Worm (Caenorhabditis elegans) whole organism, L2 larva: Measurements from ENCODE around the gene slc-9B.1.
A peak's percentile ranks its signal among the peaks of the same experiment; 100 is the strongest.

Experiments used
- C34F6.9 ChIP-seq: fragments of 150-350 bp; optimal IDR thresholded peaks from 2 replicates; lab custom pipeline; 2014; ENCODE audit warnings: missing biosample characterization, missing genetic modification characterization
- F13H6.1 ChIP-seq: sonication (generic microtip); optimal IDR thresholded peaks from 2 replicates; lab custom pipeline; 2016; ENCODE audit warnings: missing genetic modification characterization, missing compliant biosample characterization
- R02D3.7 ChIP-seq: fragments of 150-350 bp; optimal IDR thresholded peaks from 2 replicates; lab custom pipeline; 2014; ENCODE audit warnings: missing biosample characterization, missing genetic modification characterization
- Y55F3AM.14 ChIP-seq: fragments of 200-800 bp; sonication (Bioruptor generic); optimal IDR thresholded peaks from 2 replicates; lab custom pipeline; 2018; ENCODE audit warnings: mild to moderate bottlenecking, missing genetic modification characterization, missing compliant biosample characterization
- alr-1 ChIP-seq: fragments of 150-350 bp; optimal IDR thresholded peaks from 2 replicates; lab custom pipeline; 2014; ENCODE audit warnings: missing biosample characterization, missing genetic modification characterization
- aly-2 ChIP-seq: fragments of 150-350 bp; optimal IDR thresholded peaks from 2 replicates; lab custom pipeline; 2014; ENCODE audit warnings: missing biosample characterization, missing genetic modification characterization
- blmp-1 ChIP-seq: sonication (generic microtip); optimal IDR thresholded peaks from 2 replicates; lab custom pipeline; 2017; ENCODE audit warnings: missing genetic modification characterization, mild to moderate bottlenecking, missing compliant biosample characterization, antibody characterized with exemption, moderate library complexity; ENCODE audit not compliant: insufficient read depth
- ceh-16 ChIP-seq: fragments of 150-350 bp; optimal IDR thresholded peaks from 2 replicates; lab custom pipeline; 2014; ENCODE audit warnings: missing biosample characterization, missing genetic modification characterization
- ceh-82 ChIP-seq: fragments of 150-350 bp; optimal IDR thresholded peaks from 2 replicates; lab custom pipeline; 2014; ENCODE audit warnings: missing biosample characterization, missing genetic modification characterization
- crh-2 ChIP-seq: sonication (generic microtip); optimal IDR thresholded peaks from 2 replicates; lab custom pipeline; 2017; ENCODE audit warnings: missing biosample characterization, missing genetic modification characterization
- dmd-4 ChIP-seq: sonication (generic microtip); optimal IDR thresholded peaks from 2 replicates; lab custom pipeline; 2017; ENCODE audit warnings: missing biosample characterization, missing genetic modification characterization
- egl-27 ChIP-seq: sonication (generic microtip); optimal IDR thresholded peaks from 3 replicates; lab custom pipeline; 2017; ENCODE audit warnings: missing biosample characterization, missing genetic modification reagents, missing genetic modification characterization
- elt-1 ChIP-seq: fragments of 150-350 bp; optimal IDR thresholded peaks from 2 replicates; lab custom pipeline; 2014; ENCODE audit warnings: missing biosample characterization, missing genetic modification characterization
- fos-1 ChIP-seq: fragments of 150-350 bp; optimal IDR thresholded peaks from 2 replicates; lab custom pipeline; 2014; ENCODE audit warnings: missing biosample characterization, missing genetic modification characterization
- gmeb-1 ChIP-seq: fragments of 150-350 bp; optimal IDR thresholded peaks from 2 replicates; lab custom pipeline; 2014; ENCODE audit warnings: missing biosample characterization, missing genetic modification characterization
- lin-11 ChIP-seq: fragments of 150-350 bp; sonication (generic microtip); optimal IDR thresholded peaks from 2 replicates; lab custom pipeline; 2014; ENCODE audit warnings: missing biosample characterization, missing genetic modification characterization, inconsistent platforms, mixed read lengths
- lin-13 ChIP-seq: fragments of 150-350 bp; optimal IDR thresholded peaks from 2 replicates; lab custom pipeline; 2014; ENCODE audit warnings: missing biosample characterization, missing genetic modification reagents, missing genetic modification characterization
- mab-5 ChIP-seq: fragments of 150-350 bp; optimal IDR thresholded peaks from 2 replicates; lab custom pipeline; 2014; ENCODE audit warnings: missing biosample characterization, missing genetic modification characterization
- mbf-1 ChIP-seq: sonication (generic microtip); optimal IDR thresholded peaks from 2 replicates; lab custom pipeline; 2017; ENCODE audit warnings: missing biosample characterization, missing genetic modification characterization
- mdl-1 ChIP-seq, 2 experiments: fragments of 150-350 bp in 1 of 2; sonication (generic microtip) in 1 of 2; optimal IDR thresholded peaks; 2 replicates each; lab custom pipeline; 2017; ENCODE audit warnings: missing biosample characterization in 2 of 2, missing genetic modification characterization in 2 of 2
- nhr-10 ChIP-seq: sonication (generic microtip); optimal IDR thresholded peaks from 2 replicates; lab custom pipeline; 2017; ENCODE audit warnings: missing biosample characterization, missing genetic modification characterization
- nhr-11 ChIP-seq: fragments of 150-350 bp; optimal IDR thresholded peaks from 2 replicates; lab custom pipeline; 2014; ENCODE audit warnings: missing biosample characterization, missing genetic modification characterization
- nhr-12 ChIP-seq: fragments of 150-350 bp; optimal IDR thresholded peaks from 2 replicates; lab custom pipeline; 2014; ENCODE audit warnings: missing biosample characterization, missing genetic modification characterization
- nhr-129 ChIP-seq: fragments of 150-350 bp; optimal IDR thresholded peaks from 2 replicates; lab custom pipeline; 2014; ENCODE audit warnings: missing biosample characterization, missing genetic modification characterization
- nhr-21 ChIP-seq: fragments of 150-350 bp; optimal IDR thresholded peaks from 2 replicates; lab custom pipeline; 2014; ENCODE audit warnings: missing biosample characterization, missing genetic modification characterization
- nhr-23 ChIP-seq: fragments of 150-350 bp; optimal IDR thresholded peaks from 2 replicates; lab custom pipeline; 2014; ENCODE audit warnings: missing biosample characterization, missing genetic modification reagents, missing genetic modification characterization
- nhr-237 ChIP-seq: fragments of 150-350 bp; optimal IDR thresholded peaks from 2 replicates; lab custom pipeline; 2014; ENCODE audit warnings: missing biosample characterization, missing genetic modification characterization
- nhr-25 ChIP-seq: fragments of 150-350 bp; sonication (generic microtip); optimal IDR thresholded peaks from 3 replicates; lab custom pipeline; 2014; ENCODE audit warnings: missing biosample characterization, missing genetic modification characterization
- nhr-6 ChIP-seq: fragments of 150-350 bp; optimal IDR thresholded peaks from 2 replicates; lab custom pipeline; 2014; ENCODE audit warnings: missing biosample characterization, missing genetic modification characterization
- nhr-77 ChIP-seq: fragments of 150-350 bp; optimal IDR thresholded peaks from 2 replicates; lab custom pipeline; 2014; ENCODE audit warnings: missing biosample characterization, missing genetic modification characterization
- peb-1 ChIP-seq: fragments of 150-350 bp; optimal IDR thresholded peaks from 2 replicates; lab custom pipeline; 2014; ENCODE audit warnings: missing biosample characterization, missing genetic modification characterization
- sem-4 ChIP-seq: fragments of 150-350 bp; optimal IDR thresholded peaks from 2 replicates; lab custom pipeline; 2014; ENCODE audit warnings: missing biosample characterization, missing genetic modification reagents, missing genetic modification characterization
- skn-1 ChIP-seq: sonication (generic microtip); optimal IDR thresholded peaks from 2 replicates; lab custom pipeline; 2017; ENCODE audit warnings: missing biosample characterization, missing genetic modification characterization
- sma-3 ChIP-seq: sonication (generic microtip); optimal IDR thresholded peaks from 2 replicates; lab custom pipeline; 2016; ENCODE audit warnings: missing genetic modification reagents, missing genetic modification characterization, missing compliant biosample characterization
- sma-9 ChIP-seq, 2 experiments: fragments of 150-350 bp in 1 of 2; sonication (generic microtip) in 1 of 2; optimal IDR thresholded peaks; 2 replicates each; lab custom pipeline; 2014 to 2016; ENCODE audit warnings: missing genetic modification characterization in 2 of 2, mild to moderate bottlenecking in 1 of 2, missing biosample characterization in 1 of 2, missing compliant biosample characterization in 1 of 2, missing genetic modification reagents in 1 of 2, moderate library complexity in 1 of 2
- snpc-4 ChIP-seq: fragments of 150-350 bp; optimal IDR thresholded peaks from 2 replicates; lab custom pipeline; 2014; ENCODE audit warnings: missing biosample characterization, missing genetic modification characterization
- unc-39 ChIP-seq: fragments of 150-350 bp; optimal IDR thresholded peaks from 2 replicates; lab custom pipeline; 2014; ENCODE audit warnings: missing biosample characterization, missing genetic modification characterization
- zag-1 ChIP-seq: fragments of 150-350 bp; optimal IDR thresholded peaks from 2 replicates; lab custom pipeline; 2014; ENCODE audit warnings: missing biosample characterization, missing genetic modification characterization
- ztf-11 ChIP-seq: sonication (generic microtip); optimal IDR thresholded peaks from 2 replicates; lab custom pipeline; 2017; ENCODE audit warnings: missing biosample characterization, missing genetic modification characterization
- ztf-4 ChIP-seq: fragments of 150-350 bp; optimal IDR thresholded peaks from 2 replicates; lab custom pipeline; 2014; ENCODE audit warnings: missing biosample characterization, missing genetic modification characterization

slc-9B.1 gene

ce11 chrX:10318437-10318836 is 39.0 kb downstream of the slc-9B.1 start:
- no peak for TF ChIP-seq Y55F3AM.14 (GFP tag; lab: Kevin White, UChicago)
- TF ChIP-seq lin-13, result no peak
- no peak for TF ChIP-seq mdl-1 (tag; optimal IDR thresholded peaks at IDR 0.05; lab: Kevin White, UChicago)
- no peak for TF ChIP-seq blmp-1
- no peak for TF ChIP-seq dmd-4 (tag; lab: Kevin White, UChicago)
- TF ChIP-seq ceh-16 (tag; lab: Kevin White, UChicago), result no peak
- no peak for TF ChIP-seq skn-1 (tag; lab: Kevin White, UChicago)
- no peak for TF ChIP-seq nhr-21 (tag; lab: Kevin White, UChicago)
- no peak for TF ChIP-seq lin-11 (tag; lab: Kevin White, UChicago)
- no peak for TF ChIP-seq sma-9 (GFP tag; optimal IDR thresholded peaks at IDR 0.05; lab: Kevin White, UChicago)
- no peak for TF ChIP-seq sma-9 (tag; optimal IDR thresholded peaks at IDR 0.05; lab: Kevin White, UChicago)
- no peak for TF ChIP-seq nhr-237 (tag; lab: Kevin White, UChicago)
- no peak for TF ChIP-seq ztf-4

DNA sequence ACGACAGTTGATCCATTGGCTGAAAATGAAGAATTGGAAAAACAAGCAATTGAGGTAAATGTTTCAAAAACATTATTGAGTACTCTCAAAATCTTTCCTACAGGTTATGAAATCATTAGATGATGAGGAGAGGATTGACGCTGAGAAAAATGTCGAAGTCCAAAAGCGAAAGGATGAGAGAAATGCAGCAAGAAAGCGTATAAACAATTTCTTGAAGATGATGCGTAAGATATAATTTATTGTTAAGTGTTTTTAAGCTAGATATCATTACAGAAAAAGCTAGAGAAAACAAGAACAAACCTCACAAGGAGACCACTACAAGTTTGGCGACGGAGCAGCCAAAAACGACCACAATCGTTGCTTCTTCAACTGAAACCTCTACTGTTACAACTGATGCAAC is 40.3 kb downstream of the slc-9B.1 start:
- no peak for TF ChIP-seq alr-1 (tag; lab: Kevin White, UChicago)
- TF ChIP-seq nhr-129 (tag; lab: Kevin White, UChicago), result no peak
- TF ChIP-seq dmd-4 (tag; lab: Kevin White, UChicago), result no peak
- TF ChIP-seq skn-1 (tag; lab: Kevin White, UChicago), result no peak
- no peak for TF ChIP-seq sma-9 (GFP tag; optimal IDR thresholded peaks at IDR 0.05; lab: Kevin White, UChicago)
- TF ChIP-seq sma-9 (tag; optimal IDR thresholded peaks at IDR 0.05; lab: Kevin White, UChicago), result no peak
- TF ChIP-seq R02D3.7, result no peak
- TF ChIP-seq peb-1 (tag; lab: Kevin White, UChicago), result no peak
- no peak for TF ChIP-seq sma-3 (GFP tag; lab: Kevin White, UChicago)
- no peak for TF ChIP-seq snpc-4 (tag; lab: Kevin White, UChicago)
- TF ChIP-seq nhr-10 (tag; lab: Kevin White, UChicago), result no peak
- TF ChIP-seq nhr-77 (tag; lab: Kevin White, UChicago), result no peak
- TF ChIP-seq mab-5 (tag; lab: Kevin White, UChicago), result no peak
- TF ChIP-seq ceh-16 (tag; lab: Kevin White, UChicago), result no peak
- no peak for TF ChIP-seq nhr-12 (tag; lab: Kevin White, UChicago)
- no peak for TF ChIP-seq sem-4 (tag; lab: Kevin White, UChicago)
- TF ChIP-seq nhr-23 (tag; lab: Kevin White, UChicago), result no peak

DNA sequence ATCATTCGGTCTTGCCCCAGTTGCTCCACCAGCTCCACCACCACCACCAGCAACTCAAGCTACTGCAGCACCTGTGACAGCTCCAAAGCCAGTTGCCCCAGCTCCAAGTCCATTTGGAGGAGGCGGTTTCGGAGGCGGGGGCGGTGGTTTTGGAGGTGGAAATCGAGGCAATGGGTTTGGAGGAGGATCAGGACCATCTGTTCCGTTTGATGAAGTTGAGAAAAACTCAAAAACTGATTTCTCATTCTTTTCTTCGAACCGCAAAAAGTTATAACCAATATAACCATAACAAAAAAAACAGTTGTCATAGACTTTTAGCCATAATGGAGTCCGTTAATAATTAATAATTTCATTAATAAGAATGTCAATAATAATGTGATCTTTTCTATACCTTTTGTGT is 42.0 kb downstream of the slc-9B.1 start:
- TF ChIP-seq ceh-82 (tag; lab: Kevin White, UChicago) (no peak), ztf-11 (tag; lab: Kevin White, UChicago) (no peak), mab-5 (tag; lab: Kevin White, UChicago) (no peak), fos-1 (no peak), C34F6.9 (tag; lab: Kevin White, UChicago) (no peak), snpc-4 (tag; lab: Kevin White, UChicago) (no peak), sma-9 (GFP tag; optimal IDR thresholded peaks at IDR 0.05; lab: Kevin White, UChicago) (no peak), sma-9 (tag; optimal IDR thresholded peaks at IDR 0.05; lab: Kevin White, UChicago) (no peak)

DNA sequence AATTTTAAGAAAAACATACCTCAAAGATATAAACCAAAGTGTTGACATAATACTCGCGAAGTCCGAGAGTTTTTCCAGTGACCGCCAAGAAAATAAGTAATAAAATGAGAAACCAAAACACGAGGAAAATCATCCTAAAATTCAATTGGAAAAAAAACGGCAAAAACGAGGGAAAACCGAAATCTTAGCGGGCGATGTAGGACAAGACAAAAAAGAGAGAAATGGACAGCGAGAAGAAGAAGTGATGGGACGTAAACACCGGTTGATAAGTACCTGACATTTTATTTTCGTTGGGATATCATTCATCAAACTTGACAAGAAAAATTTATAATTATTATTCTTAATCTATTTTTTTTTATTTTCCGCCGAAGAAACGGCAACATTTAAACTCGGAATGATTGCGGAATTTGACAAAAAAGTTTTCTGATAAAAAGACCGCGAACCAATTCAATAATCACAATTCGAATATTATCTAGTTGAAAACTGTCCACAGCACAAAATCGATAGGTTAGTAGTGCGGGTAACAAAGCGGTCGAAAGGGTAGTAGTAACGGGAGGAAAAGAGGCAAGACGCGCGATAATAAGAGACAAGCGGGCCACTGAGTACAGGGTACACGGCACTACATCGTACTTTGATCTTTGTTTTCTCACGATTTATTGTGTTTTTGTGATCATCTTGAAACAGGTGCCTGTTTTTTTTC is 48.1 kb downstream of the slc-9B.1 start, which contains the start of gene acl-5:
Gene acl-5, minus strand, starts transcription at position 134 of the 700 bp plus-strand sequence.
- TF ChIP-seq unc-39 (tag; lab: Kevin White, UChicago), result no peak
- no peak for TF ChIP-seq mbf-1
- no peak for TF ChIP-seq nhr-21 (tag; lab: Kevin White, UChicago)
- no peak for TF ChIP-seq alr-1 (tag; lab: Kevin White, UChicago)
- no peak for TF ChIP-seq blmp-1
- no peak for TF ChIP-seq Y55F3AM.14 (GFP tag; lab: Kevin White, UChicago)
- TF ChIP-seq dmd-4 (tag; lab: Kevin White, UChicago), result no peak

DNA sequence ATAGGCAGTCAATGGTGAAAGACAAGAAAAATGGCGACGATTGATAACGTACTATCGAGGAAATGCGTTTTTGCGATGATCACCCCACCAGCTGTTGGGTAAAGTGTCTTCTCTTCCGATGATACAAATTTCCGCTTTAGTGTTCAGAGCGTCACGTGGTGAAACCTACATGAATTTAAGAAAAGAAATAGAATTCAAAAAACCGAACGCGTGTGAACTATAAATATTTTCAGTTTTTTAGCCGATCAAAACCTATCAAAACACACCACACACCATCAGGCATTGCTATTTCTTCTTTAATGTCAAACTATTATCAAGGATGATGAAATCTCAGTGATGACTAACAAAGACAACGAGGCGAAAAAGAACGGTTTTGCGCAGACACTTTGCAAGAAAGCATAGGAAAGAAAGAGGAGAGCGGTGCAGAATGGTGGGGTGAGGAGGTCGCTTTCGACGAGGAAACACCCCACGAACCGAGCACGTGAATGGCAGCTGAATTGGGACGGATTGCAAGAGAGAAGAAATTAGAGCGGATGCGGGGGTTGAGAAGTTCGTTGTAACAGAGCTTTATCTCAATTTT is 52.7 kb downstream of the slc-9B.1 start:
- TF ChIP-seq snpc-4 (tag; lab: Kevin White, UChicago), result no peak
- no peak for TF ChIP-seq alr-1 (tag; lab: Kevin White, UChicago)
- TF ChIP-seq fos-1, result peak; percentile 40
- no peak for TF ChIP-seq nhr-10 (tag; lab: Kevin White, UChicago)
- TF ChIP-seq F13H6.1 (tag; lab: Kevin White, UChicago), result peak; percentile 39
- no peak for TF ChIP-seq elt-1 (tag; lab: Kevin White, UChicago)
- no peak for TF ChIP-seq mbf-1
- TF ChIP-seq skn-1 (tag; lab: Kevin White, UChicago), result no peak
- peak; percentile 6 for TF ChIP-seq lin-13
- TF ChIP-seq egl-27 (tag; lab: Kevin White, UChicago), result peak; percentile 47
- peak; percentile 27 for TF ChIP-seq crh-2
- no peak for TF ChIP-seq dmd-4 (tag; lab: Kevin White, UChicago)
- no peak for TF ChIP-seq nhr-23 (tag; lab: Kevin White, UChicago)
- no peak for TF ChIP-seq aly-2 (tag; lab: Kevin White, UChicago)
- no peak for TF ChIP-seq zag-1 (tag; lab: Kevin White, UChicago)
- TF ChIP-seq peb-1 (tag; lab: Kevin White, UChicago), result no peak
- TF ChIP-seq nhr-77 (tag; lab: Kevin White, UChicago), result no peak
- no peak for TF ChIP-seq nhr-11 (tag; lab: Kevin White, UChicago)
- TF ChIP-seq C34F6.9 (tag; lab: Kevin White, UChicago), result peak; percentile 48
- no peak for TF ChIP-seq nhr-25 (tag; lab: Kevin White, UChicago)
- peak; percentile 39 for TF ChIP-seq nhr-21 (tag; lab: Kevin White, UChicago)
- TF ChIP-seq gmeb-1 (tag; lab: Kevin White, UChicago), result no peak
- TF ChIP-seq nhr-6 (tag; lab: Kevin White, UChicago), result peak; percentile 2
- no peak for TF ChIP-seq ztf-11 (tag; lab: Kevin White, UChicago)
- TF ChIP-seq mdl-1 (tag; optimal IDR thresholded peaks at IDR 0.05; lab: Kevin White, UChicago), result no peak
